Fruit fly (Drosophila melanogaster) whole organism, embryonic: Measurements from ENCODE around the gene mRpL14.

Source experiments
- Aef1 ChIP-seq: fragments of 200-800 bp; sonication (Bioruptor generic); IDR thresholded peaks from 3 replicates; pipeline ENCODE4 v1.3.6; 2022; ENCODE audit warnings: missing biosample characterization, missing genetic modification characterization
- B-H2 ChIP-seq: fragments of 200-800 bp; sonication (Bioruptor generic); optimal IDR thresholded peaks from 2 replicates; lab custom pipeline; 2018; ENCODE audit warnings: missing biosample characterization, mild to moderate bottlenecking, missing genetic modification characterization
- CG11695 ChIP-seq: fragments of 200-800 bp; sonication (Bioruptor generic); IDR thresholded peaks from 3 replicates; pipeline ENCODE4 v1.3.6; 2022; ENCODE audit warnings: missing biosample characterization, missing genetic modification characterization
- CG12744 ChIP-seq: fragments of 200-800 bp; sonication (Bioruptor generic); optimal IDR thresholded peaks from 2 replicates; lab custom pipeline; 2016; ENCODE audit warnings: missing biosample characterization, missing genetic modification characterization
- CG12942 ChIP-seq: fragments of 200-800 bp; sonication (Bioruptor generic); optimal IDR thresholded peaks from 3 replicates; lab custom pipeline; 2016; ENCODE audit warnings: missing biosample characterization, missing genetic modification characterization
- CG13894 ChIP-seq: fragments of 200-800 bp; sonication (Bioruptor generic); optimal IDR thresholded peaks from 3 replicates; lab custom pipeline; 2018; ENCODE audit warnings: missing biosample characterization, mild to moderate bottlenecking, missing genetic modification characterization, moderate library complexity
- CG14014 ChIP-seq: fragments of 200-800 bp; sonication (Bioruptor generic); IDR thresholded peaks from 2 replicates; pipeline ENCODE4 v1.3.6; 2022; ENCODE audit warnings: missing biosample characterization, missing genetic modification characterization
- CG15011 ChIP-seq: fragments of 200-800 bp; sonication (Bioruptor generic); optimal IDR thresholded peaks from 3 replicates; lab custom pipeline; 2018; ENCODE audit warnings: missing biosample characterization, mild to moderate bottlenecking, missing genetic modification characterization
- CG16813 ChIP-seq: fragments of 200-800 bp; sonication (Bioruptor generic); IDR thresholded peaks from 3 replicates; pipeline ENCODE4 v1.3.6; 2022; ENCODE audit warnings: missing biosample characterization, missing genetic modification characterization; ENCODE audit not compliant: partially characterized antibody
- CG17328 ChIP-seq: fragments of 200-800 bp; sonication (Bioruptor generic); IDR thresholded peaks from 2 replicates; pipeline ENCODE4 v1.3.6; 2022; ENCODE audit warnings: missing biosample characterization, missing genetic modification characterization
- CG17802 ChIP-seq: fragments of 200-800 bp; sonication (Bioruptor generic); optimal IDR thresholded peaks from 2 replicates; lab custom pipeline; 2018; ENCODE audit warnings: missing biosample characterization, mild to moderate bottlenecking, missing genetic modification characterization, moderate library complexity
- CG17912 ChIP-seq: fragments of 200-800 bp; sonication (Bioruptor generic); optimal IDR thresholded peaks from 2 replicates; lab custom pipeline; 2018; ENCODE audit warnings: missing biosample characterization, mild to moderate bottlenecking, missing genetic modification characterization
- CG18476 ChIP-seq: fragments of 200-800 bp; sonication (Bioruptor generic); optimal IDR thresholded peaks from 2 replicates; lab custom pipeline; 2016; ENCODE audit warnings: missing biosample characterization, mild to moderate bottlenecking, missing genetic modification characterization
- CG30431 ChIP-seq: fragments of 200-800 bp; sonication (Bioruptor generic); optimal IDR thresholded peaks from 2 replicates; lab custom pipeline; 2017; ENCODE audit warnings: missing biosample characterization, missing genetic modification characterization
- CG4360 ChIP-seq: fragments of 200-800 bp; sonication (Bioruptor generic); IDR thresholded peaks from 2 replicates; pipeline ENCODE4 v1.3.6; 2022; ENCODE audit warnings: missing biosample characterization, missing genetic modification characterization
- CG4424 ChIP-seq: fragments of 200-800 bp; sonication (Bioruptor generic); optimal IDR thresholded peaks from 3 replicates; lab custom pipeline; 2016; ENCODE audit warnings: missing biosample characterization, missing genetic modification characterization
- CG4617 ChIP-seq: fragments of 200-800 bp; sonication (Bioruptor generic); optimal IDR thresholded peaks from 3 replicates; lab custom pipeline; 2016; ENCODE audit warnings: missing biosample characterization, missing genetic modification characterization, borderline replicate concordance
- CG4707 ChIP-seq: fragments of 200-800 bp; sonication (Bioruptor generic); optimal IDR thresholded peaks from 2 replicates; lab custom pipeline; 2018; ENCODE audit warnings: missing biosample characterization, mild to moderate bottlenecking, missing genetic modification characterization, moderate library complexity
- CG4730 ChIP-seq: fragments of 200-800 bp; sonication (Bioruptor generic); IDR thresholded peaks from 2 replicates; pipeline ENCODE4 v1.3.6; 2022; ENCODE audit warnings: missing biosample characterization, missing genetic modification characterization
- CG6683 ChIP-seq: fragments of 200-800 bp; sonication (Bioruptor generic); optimal IDR thresholded peaks from 2 replicates; lab custom pipeline; 2017; ENCODE audit warnings: missing biosample characterization, mild to moderate bottlenecking, missing genetic modification characterization, missing genetic modification reagents
- CG8359 ChIP-seq: fragments of 200-800 bp; sonication (Bioruptor generic); optimal IDR thresholded peaks from 2 replicates; lab custom pipeline; 2017; ENCODE audit warnings: missing biosample characterization, mild to moderate bottlenecking, missing genetic modification characterization, borderline replicate concordance
- CTCF ChIP-seq: fragments of 200-800 bp; sonication (Bioruptor generic); optimal IDR thresholded peaks from 2 replicates; lab custom pipeline; 2017; ENCODE audit warnings: missing biosample characterization, mild to moderate bottlenecking, missing genetic modification characterization, moderate library complexity
- Chrac-16 ChIP-seq: fragments of 200-800 bp; sonication (Bioruptor generic); optimal IDR thresholded peaks from 3 replicates; lab custom pipeline; 2016; ENCODE audit warnings: missing biosample characterization, missing genetic modification characterization
- CkIIα-i1 ChIP-seq: fragments of 200-800 bp; sonication (Bioruptor generic); IDR thresholded peaks from 2 replicates; pipeline ENCODE4 v1.3.6; 2022; ENCODE audit warnings: missing biosample characterization, missing genetic modification characterization
- D19B ChIP-seq: fragments of 200-800 bp; sonication (Bioruptor generic); optimal IDR thresholded peaks from 2 replicates; lab custom pipeline; 2017; ENCODE audit warnings: missing biosample characterization, mild to moderate bottlenecking, missing genetic modification characterization
- Meics ChIP-seq: fragments of 200-800 bp; sonication (Bioruptor generic); optimal IDR thresholded peaks from 2 replicates; lab custom pipeline; 2017; ENCODE audit warnings: missing biosample characterization, mild to moderate bottlenecking, missing genetic modification characterization
- NK7.1 ChIP-seq: fragments of 200-800 bp; sonication (Bioruptor generic); optimal IDR thresholded peaks from 3 replicates; lab custom pipeline; 2016; ENCODE audit warnings: missing biosample characterization, missing genetic modification characterization
- Neu2 ChIP-seq: fragments of 200-800 bp; sonication (Bioruptor generic); optimal IDR thresholded peaks from 3 replicates; lab custom pipeline; 2016; ENCODE audit warnings: missing biosample characterization, missing genetic modification characterization, borderline replicate concordance
- Nf-YB ChIP-seq: fragments of 200-800 bp; sonication (Bioruptor generic); optimal IDR thresholded peaks from 3 replicates; lab custom pipeline; 2019; ENCODE audit warnings: missing biosample characterization, mild to moderate bottlenecking, missing genetic modification characterization, moderate library complexity
- Sin3A ChIP-seq: fragments of >200 bp; optimal IDR thresholded peaks from 2 replicates; lab custom pipeline; 2018
- Sry-δ ChIP-seq: fragments of 200-800 bp; sonication (Bioruptor generic); optimal IDR thresholded peaks from 2 replicates; lab custom pipeline; 2016; ENCODE audit warnings: missing biosample characterization, missing genetic modification characterization
- Taf1 ChIP-seq: fragments of 200-800 bp; sonication (Bioruptor generic); IDR thresholded peaks from 2 replicates; pipeline ENCODE4 v1.3.6; 2022; ENCODE audit warnings: missing biosample characterization, missing genetic modification characterization
- YL-1 ChIP-seq: fragments of 200-800 bp; sonication (Bioruptor generic); optimal IDR thresholded peaks from 3 replicates; lab custom pipeline; 2017; ENCODE audit warnings: missing biosample characterization, mild to moderate bottlenecking, missing genetic modification characterization
- az2 ChIP-seq: fragments of 200-800 bp; sonication (Bioruptor generic); optimal IDR thresholded peaks from 3 replicates; lab custom pipeline; 2016; ENCODE audit warnings: missing biosample characterization, missing genetic modification characterization
- br ChIP-seq: fragments of >200 bp; optimal IDR thresholded peaks from 2 replicates; lab custom pipeline; 2017
- dmrt11E ChIP-seq: fragments of 200-800 bp; sonication (Bioruptor generic); optimal IDR thresholded peaks from 3 replicates; lab custom pipeline; 2018; ENCODE audit warnings: missing biosample characterization, mild to moderate bottlenecking, missing genetic modification characterization, moderate library complexity
- dmrt99B ChIP-seq: fragments of 200-800 bp; sonication (Bioruptor generic); optimal IDR thresholded peaks from 2 replicates; lab custom pipeline; 2018; ENCODE audit warnings: missing biosample characterization, mild to moderate bottlenecking, missing genetic modification characterization, moderate library complexity
- ems ChIP-seq: fragments of 200-800 bp; sonication (Bioruptor generic); optimal IDR thresholded peaks from 3 replicates; lab custom pipeline; 2016; ENCODE audit warnings: missing biosample characterization, missing genetic modification characterization
- hth ChIP-seq: fragments of >200 bp; optimal IDR thresholded peaks from 2 replicates; lab custom pipeline; 2017; ENCODE audit warnings: inconsistent platforms
- ken ChIP-seq: fragments of 200-800 bp; sonication (Bioruptor generic); IDR thresholded peaks from 3 replicates; pipeline ENCODE4 v1.3.6; 2022; ENCODE audit warnings: missing biosample characterization, missing genetic modification characterization
- lab ChIP-seq: fragments of 200-800 bp; sonication (Bioruptor generic); optimal IDR thresholded peaks from 3 replicates; lab custom pipeline; 2017; ENCODE audit warnings: missing biosample characterization, missing genetic modification characterization, mild to moderate bottlenecking, moderate library complexity, missing genetic modification reagents
- lov ChIP-seq, 2 experiments: fragments of 200-800 bp in 1 of 2; fragments of >200 bp in 1 of 2; sonication (Bioruptor generic) in 1 of 2; IDR thresholded peaks in 1 of 2; optimal IDR thresholded peaks in 1 of 2; 2 replicates in 1 of 2; 3 replicates in 1 of 2; pipeline versions ENCODE4 v1.3.6 to Lab custom; 2017 to 2022; ENCODE audit warnings: missing biosample characterization in 1 of 2, missing genetic modification characterization in 1 of 2
- mirr ChIP-seq: fragments of 200-800 bp; sonication (Bioruptor generic); optimal IDR thresholded peaks from 3 replicates; lab custom pipeline; 2018; ENCODE audit warnings: missing biosample characterization, mild to moderate bottlenecking, missing genetic modification characterization
- nerfin-2 ChIP-seq: fragments of 200-800 bp; sonication (Bioruptor generic); IDR thresholded peaks from 2 replicates; pipeline ENCODE4 v1.3.6; 2022; ENCODE audit warnings: missing biosample characterization, missing genetic modification characterization; ENCODE audit not compliant: partially characterized antibody
- sd ChIP-seq: fragments of 200-800 bp; sonication (Bioruptor generic); optimal IDR thresholded peaks from 3 replicates; lab custom pipeline; 2018; ENCODE audit warnings: missing biosample characterization, mild to moderate bottlenecking, missing genetic modification characterization, moderate library complexity
- sr ChIP-seq: fragments of 200-800 bp; sonication (Bioruptor generic); IDR thresholded peaks from 3 replicates; pipeline ENCODE4 v1.3.6; 2022; ENCODE audit warnings: missing biosample characterization, missing genetic modification characterization
- sug ChIP-seq: fragments of 200-800 bp; optimal IDR thresholded peaks from 2 replicates; lab custom pipeline; 2019; ENCODE audit warnings: missing biosample characterization, mild to moderate bottlenecking, missing genetic modification characterization, moderate library complexity
- tgo ChIP-seq: fragments of 200-800 bp; sonication (Bioruptor generic); IDR thresholded peaks from 3 replicates; pipeline ENCODE4 v1.3.6; 2022; ENCODE audit warnings: missing biosample characterization, missing genetic modification characterization
- wek ChIP-seq: fragments of 200-800 bp; sonication (Bioruptor generic); optimal IDR thresholded peaks from 3 replicates; lab custom pipeline; 2018; ENCODE audit warnings: missing biosample characterization, mild to moderate bottlenecking, missing genetic modification characterization, moderate library complexity
- zfh2 ChIP-seq: fragments of 200-800 bp; sonication (Bioruptor generic); optimal IDR thresholded peaks from 2 replicates; lab custom pipeline; 2016; ENCODE audit warnings: missing biosample characterization, missing genetic modification characterization

Gene mRpL14

dm6 chrX:2300293-2301068 is 44.0 kb downstream of the mRpL14 start (continued):
- no peak for TF ChIP-seq lov (optimal IDR thresholded peaks at IDR 0.05; lab: Kevin White, UChicago)
- TF ChIP-seq lov (GFP tag; IDR thresholded peaks at IDR 0.05; lab: Robert Waterston, UW), result peak; percentile 96
- no peak for TF ChIP-seq hth (lab: Kevin White, UChicago)
- peak; percentile 96 for TF ChIP-seq CG30431 (GFP tag; lab: Kevin White, UChicago)
- TF ChIP-seq CG4424, result peak; percentile 84
- TF ChIP-seq sr, result peak; percentile 94
- TF ChIP-seq YL-1, result peak; percentile 76
- peak; percentile 85 for TF ChIP-seq sd (tag; lab: Kevin White, UChicago)
- TF ChIP-seq mirr (GFP tag; lab: Kevin White, UChicago), result peak; percentile 75
- TF ChIP-seq az2 (GFP tag; lab: Kevin White, UChicago), result peak; percentile 93
- peak; percentile 95 for TF ChIP-seq CG4730 (GFP tag; lab: Robert Waterston, UW)
- peak; percentile 88 for TF ChIP-seq Chrac-16 (GFP tag; lab: Kevin White, UChicago)
- peak; percentile 99 for TF ChIP-seq ken (GFP tag; lab: Robert Waterston, UW)
- no peak for TF ChIP-seq Neu2 (GFP tag; lab: Kevin White, UChicago)
- peak; percentile 96 for TF ChIP-seq lab (GFP tag; lab: Kevin White, UChicago)
- TF ChIP-seq wek (GFP tag; lab: Kevin White, UChicago), result peak; percentile 90
- peak; percentile 62 for TF ChIP-seq CTCF (GFP tag; lab: Kevin White, UChicago)
- peak; percentile 92 for TF ChIP-seq Meics (GFP tag; lab: Kevin White, UChicago)
- peak; percentile 89 for TF ChIP-seq Taf1 (GFP tag; lab: Robert Waterston, UW)
- peak; percentile 56 for TF ChIP-seq Sry-δ (GFP tag; lab: Kevin White, UChicago)
- TF ChIP-seq dmrt11E (tag; lab: Kevin White, UChicago), result peak; percentile 89
- TF ChIP-seq Nf-YB (GFP tag; lab: Kevin White, UChicago), result peak; percentile 76
- TF ChIP-seq D19B (GFP tag; lab: Kevin White, UChicago), result peak; percentile 75
- TF ChIP-seq CG15011, result peak; percentile 86
- TF ChIP-seq Aef1 (GFP tag; lab: Robert Waterston, UW), result peak; percentile 98
- peak; percentile 90 for TF ChIP-seq NK7.1
- TF ChIP-seq CG4360, result peak; percentile 81
- TF ChIP-seq sug, result peak; percentile 76
- peak; percentile 96 for TF ChIP-seq ems (GFP tag; lab: Kevin White, UChicago)
- peak; percentile 98 for TF ChIP-seq CG17328 (GFP tag; lab: Robert Waterston, UW)
- peak; percentile 83 for TF ChIP-seq CkIIα-i1 (GFP tag; lab: Robert Waterston, UW)
- TF ChIP-seq CG11695, result peak; percentile 98
- no peak for TF ChIP-seq br (lab: Kevin White, UChicago)
- TF ChIP-seq B-H2, result peak; percentile 19
- TF ChIP-seq CG17802 (tag; lab: Kevin White, UChicago), result peak; percentile 88
- peak; percentile 69 for TF ChIP-seq CG4617
- TF ChIP-seq tgo, result peak; percentile 96
- TF ChIP-seq CG12744 (GFP tag; lab: Kevin White, UChicago), result peak; percentile 83
- TF ChIP-seq CG8359 (GFP tag; lab: Kevin White, UChicago), result peak; percentile 79
- peak; percentile 75 for TF ChIP-seq CG17912
- peak; percentile 96 for TF ChIP-seq CG14014
- TF ChIP-seq CG12942 (GFP tag; lab: Kevin White, UChicago), result peak; percentile 89
- no peak for TF ChIP-seq CG16813 (GFP tag; lab: Robert Waterston, UW)
- TF ChIP-seq CG6683, result peak; percentile 85
- TF ChIP-seq CG4707 (GFP tag; lab: Kevin White, UChicago), result peak; percentile 91
- TF ChIP-seq Sin3A (lab: Kevin White, UChicago), result no peak
- peak; percentile 34 for TF ChIP-seq CG13894 (tag; lab: Kevin White, UChicago)
- TF ChIP-seq zfh2 (GFP tag; lab: Kevin White, UChicago), result peak; percentile 87
- 0 out of 2 replicates have a peak, but pooled peaks have one; percentile 33 for TF ChIP-seq nerfin-2 (GFP tag; lab: Robert Waterston, UW)
- TF ChIP-seq dmrt99B (tag; lab: Kevin White, UChicago), result peak; percentile 97
- TF ChIP-seq CG18476 (GFP tag; lab: Kevin White, UChicago), result peak; percentile 92
